Worm (Caenorhabditis elegans): ENCODE measurements around the gene C48B4.3.

C48B4.3 gene

DNA sequence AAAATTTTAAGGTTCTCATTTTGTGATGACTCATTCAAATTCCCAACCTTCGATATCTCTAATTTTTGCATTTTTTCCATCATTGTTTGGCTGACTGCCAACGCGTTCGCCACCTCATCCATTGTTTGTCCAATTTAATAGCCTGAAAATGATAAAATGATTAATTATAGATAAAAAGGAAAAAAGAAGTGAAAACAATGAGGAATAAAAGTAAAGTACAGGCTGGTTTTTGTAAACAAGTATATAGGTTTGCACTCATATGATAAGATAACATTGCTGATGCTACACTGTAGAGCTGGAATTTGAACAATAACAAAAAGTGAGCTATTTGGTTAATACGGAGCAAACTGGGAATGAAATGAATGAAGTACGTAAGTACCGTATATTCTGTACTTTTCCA is at the start of gene C48B4.3:
Gene C48B4.3, minus strand, starts transcription at position 149 of the 400 bp plus-strand sequence.
- TF ChIP-seq ets-5 (GFP tag; IDR thresholded peaks at IDR 0.05) = no peak
- TF ChIP-seq elt-2 (tag; optimal IDR thresholded peaks at IDR 0.05) = peak; percentile 6

DNA sequence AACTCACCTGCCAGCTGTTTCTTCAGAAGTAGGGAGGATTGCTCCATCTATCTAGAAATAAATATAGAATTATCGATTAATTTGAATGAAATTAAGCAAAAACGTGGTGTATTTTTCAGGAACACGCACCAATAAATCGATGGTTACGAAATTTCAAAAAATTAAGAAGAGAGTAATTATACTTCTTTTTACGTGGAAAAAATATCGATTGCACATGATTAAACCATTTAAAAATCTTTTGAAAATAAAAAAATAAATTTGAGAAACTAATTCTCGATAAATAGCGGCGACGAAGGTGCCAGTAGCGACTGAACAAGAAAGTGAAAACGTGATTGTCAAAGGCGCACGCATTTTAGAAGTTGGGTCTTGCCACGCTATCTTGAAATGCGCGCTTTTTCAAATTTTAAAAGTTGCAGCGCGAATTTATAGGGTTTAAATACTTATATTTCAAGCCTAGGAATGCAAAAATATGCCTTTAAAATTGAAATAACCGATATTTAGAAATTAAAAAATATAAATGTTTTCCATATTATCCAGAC is 49.0 kb upstream of the C48B4.3 start, which contains the start of gene ubc-7:
Gene ubc-7, minus strand, starts transcription at position 51 of the 539 bp plus-strand sequence.
- no peak for TF ChIP-seq tlp-1 (tag; optimal IDR thresholded peaks at IDR 0.05)
- TF ChIP-seq nhr-28 (tag; optimal IDR thresholded peaks at IDR 0.05) = no peak
- no peak for TF ChIP-seq zag-1 (tag; optimal IDR thresholded peaks at IDR 0.05)
- peak; percentile 98 to 99 (median 99) for TF ChIP-seq dpl-1 (GFP tag; optimal IDR thresholded peaks at IDR 0.05)
- TF ChIP-seq fkh-8 (tag; optimal IDR thresholded peaks at IDR 0.05) = peak; percentile 78
- peak; percentile 38 for TF ChIP-seq ama-1 (optimal IDR thresholded peaks at IDR 0.05)
- no peak for TF ChIP-seq pqm-1 (tag; optimal IDR thresholded peaks at IDR 0.05)
- TF ChIP-seq blmp-1 (tag; optimal IDR thresholded peaks at IDR 0.05) = peak; percentile 99
- peak; percentile 56 for TF ChIP-seq ztf-4 (tag; optimal IDR thresholded peaks at IDR 0.05)
- TF ChIP-seq zip-4 (GFP tag; optimal IDR thresholded peaks at IDR 0.05) = no peak
- TF ChIP-seq lin-35 (GFP tag; optimal IDR thresholded peaks at IDR 0.05) = peak; percentile 99
- TF ChIP-seq nhr-84 (tag; optimal IDR thresholded peaks at IDR 0.05) = no peak
- TF ChIP-seq lir-3 (tag; optimal IDR thresholded peaks at IDR 0.05; ENCODE audit: poor library complexity) = peak; percentile 69
- TF ChIP-seq swsn-7 (tag; optimal IDR thresholded peaks at IDR 0.05) = peak; percentile 75
- TF ChIP-seq nhr-19 (GFP tag; conservative IDR thresholded peaks at IDR 0.05) = peak; percentile 85
- no peak for TF ChIP-seq hlh-4 (tag; optimal IDR thresholded peaks at IDR 0.05)
- peak; percentile 89 for TF ChIP-seq nhr-47 (tag; optimal IDR thresholded peaks at IDR 0.05)
- peak; percentile 89 for TF ChIP-seq snu-23 (GFP tag; optimal IDR thresholded peaks at IDR 0.05)
- TF ChIP-seq tbx-2 (tag; optimal IDR thresholded peaks at IDR 0.05) = peak; percentile 85
- peak; percentile 53 for TF ChIP-seq egl-13 (tag; optimal IDR thresholded peaks at IDR 0.05)
- TF ChIP-seq lin-13 (GFP tag; optimal IDR thresholded peaks at IDR 0.05) = peak; percentile 73
- peak; percentile 88 for TF ChIP-seq nhr-71 (tag; optimal IDR thresholded peaks at IDR 0.05)
- no peak for TF ChIP-seq sptf-1 (tag; optimal IDR thresholded peaks at IDR 0.05)
- TF ChIP-seq snpc-4 (tag; optimal IDR thresholded peaks at IDR 0.05) = peak; percentile 55
- peak; percentile 76 for TF ChIP-seq lin-39 (tag; optimal IDR thresholded peaks at IDR 0.05)
- no peak for TF ChIP-seq C34B4.2 (tag; optimal IDR thresholded peaks at IDR 0.05)
- peak; percentile 88 for TF ChIP-seq unc-130 (tag; optimal IDR thresholded peaks at IDR 0.05)
- TF ChIP-seq ceh-63 (GFP tag; optimal IDR thresholded peaks at IDR 0.05) = no peak
- TF ChIP-seq fkh-4 (tag; optimal IDR thresholded peaks at IDR 0.05; ENCODE audit: borderline replicate concordance) = no peak
- TF ChIP-seq jun-1 (tag; optimal IDR thresholded peaks at IDR 0.05) = peak; percentile 72
- no peak for TF ChIP-seq Y116A8C.19 (tag; optimal IDR thresholded peaks at IDR 0.05; ENCODE audit: borderline replicate concordance)
- TF ChIP-seq ceh-90 (tag; optimal IDR thresholded peaks at IDR 0.05) = peak; percentile 17
- TF ChIP-seq F16B12.6 (tag; optimal IDR thresholded peaks at IDR 0.05) = peak; percentile 65
- TF ChIP-seq elt-3 (tag; optimal IDR thresholded peaks at IDR 0.05) = peak in 3 of 6 experiments; percentile 20 to 92 (median 74)
- no peak for TF ChIP-seq unc-98 (GFP tag; IDR thresholded peaks at IDR 0.05)
- TF ChIP-seq xbp-1 (tag; optimal IDR thresholded peaks at IDR 0.05) = peak; percentile 79
- peak; percentile 38 for TF ChIP-seq elt-2 (tag; optimal IDR thresholded peaks at IDR 0.05)
- peak; percentile 81 for TF ChIP-seq rnt-1 (tag; optimal IDR thresholded peaks at IDR 0.05)
- TF ChIP-seq nhr-20 (tag; optimal IDR thresholded peaks at IDR 0.05) = peak; percentile 87
- peak; percentile 28 for TF ChIP-seq aha-1 (tag; optimal IDR thresholded peaks at IDR 0.05)
- TF ChIP-seq ets-5 (GFP tag; IDR thresholded peaks at IDR 0.05) = no peak
- TF ChIP-seq nhr-90 (tag; optimal IDR thresholded peaks at IDR 0.05; ENCODE audit: poor library complexity) = peak; percentile 81
- peak; percentile 88 for TF ChIP-seq mep-1 (tag; optimal IDR thresholded peaks at IDR 0.05)
- peak; percentile 15 for TF ChIP-seq aly-2 (tag; optimal IDR thresholded peaks at IDR 0.05)
- TF ChIP-seq sup-37 (GFP tag; optimal IDR thresholded peaks at IDR 0.05) = no peak
- peak; percentile 74 for TF ChIP-seq lin-15B (tag; optimal IDR thresholded peaks at IDR 0.05)
- peak; percentile 38 for TF ChIP-seq nhr-11 (tag; optimal IDR thresholded peaks at IDR 0.05)
- no peak for TF ChIP-seq pax-3 (tag; optimal IDR thresholded peaks at IDR 0.05)
- TF ChIP-seq grh-1 (GFP tag; IDR thresholded peaks at IDR 0.05) = peak; percentile 76
- no peak for TF ChIP-seq efl-3 (GFP tag; optimal IDR thresholded peaks at IDR 0.05)

Measured in whole organism, L1 larva.